Fruit fly (Drosophila melanogaster) S2 (cell line): ENCODE results near the gene Mms19.

Source experiments
- CG8478 ChIP-seq: fragments of >200 bp; optimal IDR thresholded peaks from 2 replicates; lab custom pipeline; 2018
- CTCF ChIP-seq, 2 experiments: fragments of >200 bp; optimal IDR thresholded peaks; 2 replicates each; lab custom pipeline; 2018

- TF ChIP-seq CG8478 (lab: Kevin White, UChicago): no peak
- no peak for TF ChIP-seq CTCF (optimal IDR thresholded peaks at IDR 0.05; lab: Kevin White, UChicago)
Observed at dm6 chr3R:5203796-5204195, 28.5 kb upstream of the Mms19 start.
